Worm (Caenorhabditis elegans) whole organism, L1 larva: ENCODE results near the gene eel-1.
A peak's percentile ranks its signal among the peaks of the same experiment; 100 is the strongest.

Experiments used
- C16A3.4 ChIP-seq: fragments of 150-350 bp; optimal IDR thresholded peaks from 2 replicates; lab custom pipeline; 2014; ENCODE audit warnings: missing biosample characterization, missing genetic modification characterization
- aha-1 ChIP-seq: fragments of 150-350 bp; optimal IDR thresholded peaks from 2 replicates; lab custom pipeline; 2014; ENCODE audit warnings: missing biosample characterization, missing genetic modification characterization
- ceh-63 ChIP-seq: fragments of 200-800 bp; sonication (Bioruptor generic); optimal IDR thresholded peaks from 2 replicates; lab custom pipeline; 2018; ENCODE audit warnings: mild to moderate bottlenecking, missing genetic modification characterization, missing compliant biosample characterization
- ceh-8 ChIP-seq: fragments of 200-800 bp; sonication (Bioruptor generic); optimal IDR thresholded peaks from 2 replicates; lab custom pipeline; 2018; ENCODE audit warnings: mild to moderate bottlenecking, missing genetic modification characterization, moderate library complexity, missing compliant biosample characterization
- ceh-82 ChIP-seq, 3 experiments: fragments of 150-350 bp in 1 of 3; sonication (generic microtip) in 2 of 3; optimal IDR thresholded peaks; 2 replicates each; lab custom pipeline; 2014 to 2017; ENCODE audit warnings: missing biosample characterization in 3 of 3, missing genetic modification characterization in 3 of 3
- ceh-88 ChIP-seq: fragments of 200-800 bp; sonication (Bioruptor generic); IDR thresholded peaks from 2 replicates; pipeline ENCODE4 v1.3.6; 2022; ENCODE audit warnings: missing genetic modification characterization, missing compliant biosample characterization
- ceh-90 ChIP-seq: sonication (generic microtip); optimal IDR thresholded peaks from 2 replicates; lab custom pipeline; 2016; ENCODE audit warnings: missing genetic modification characterization, missing compliant biosample characterization
- ces-1 ChIP-seq: fragments of 150-350 bp; optimal IDR thresholded peaks from 2 replicates; lab custom pipeline; 2014; ENCODE audit warnings: missing biosample characterization, missing genetic modification reagents, missing genetic modification characterization
- dpl-1 ChIP-seq, 3 experiments: fragments of 150-350 bp in 2 of 3; sonication (generic microtip) in 1 of 3; optimal IDR thresholded peaks; 2 replicates each; lab custom pipeline; 2014 to 2017; ENCODE audit warnings: missing biosample characterization in 3 of 3, missing genetic modification characterization in 3 of 3, missing genetic modification reagents in 3 of 3
- dsc-1 ChIP-seq: sonication (generic microtip); optimal IDR thresholded peaks from 2 replicates; lab custom pipeline; 2016; ENCODE audit warnings: mild to moderate bottlenecking, missing genetic modification characterization, missing compliant biosample characterization
- efl-1 ChIP-seq, 4 experiments: fragments of 150-350 bp; optimal IDR thresholded peaks in 3 of 4; peaks in 1 of 4; 1 replicate in 1 of 4; 2 replicates in 3 of 4; lab custom pipeline; 2014; ENCODE audit warnings: missing biosample characterization in 2 of 4, missing genetic modification characterization in 2 of 4, missing genetic modification reagents in 2 of 4
- elt-3 ChIP-seq, 6 experiments: fragments of 150-350 bp in 1 of 6; sonication (generic microtip); optimal IDR thresholded peaks; 2 replicates each; lab custom pipeline; 2017 to 2018; ENCODE audit warnings: missing biosample characterization in 6 of 6, missing genetic modification characterization in 6 of 6, inconsistent platforms in 1 of 6
- fkh-8 ChIP-seq: sonication (generic microtip); optimal IDR thresholded peaks from 2 replicates; lab custom pipeline; 2016; ENCODE audit warnings: mild to moderate bottlenecking, missing genetic modification characterization, missing compliant biosample characterization
- hlh-4 ChIP-seq: sonication (generic microtip); optimal IDR thresholded peaks from 2 replicates; lab custom pipeline; 2016; ENCODE audit warnings: mild to moderate bottlenecking, missing genetic modification characterization, missing compliant biosample characterization
- irx-1 ChIP-seq: sonication (generic microtip); optimal IDR thresholded peaks from 2 replicates; lab custom pipeline; 2016; ENCODE audit warnings: missing genetic modification characterization, missing compliant biosample characterization
- isw-1 ChIP-seq: fragments of 200-800 bp; sonication (Bioruptor generic); IDR thresholded peaks from 2 replicates; pipeline ENCODE4 v1.3.6; 2022; ENCODE audit warnings: missing genetic modification characterization, missing compliant biosample characterization
- lin-13 ChIP-seq: fragments of 150-350 bp; optimal IDR thresholded peaks from 2 replicates; lab custom pipeline; 2014; ENCODE audit warnings: missing biosample characterization, missing genetic modification reagents, missing genetic modification characterization
- lin-14 ChIP-seq: fragments of 200-800 bp; sonication (Bioruptor generic); optimal IDR thresholded peaks from 2 replicates; lab custom pipeline; 2018; ENCODE audit warnings: mild to moderate bottlenecking, missing genetic modification characterization, moderate library complexity, missing compliant biosample characterization
- lin-15B ChIP-seq: fragments of 150-350 bp; sonication (generic microtip); optimal IDR thresholded peaks from 3 replicates; lab custom pipeline; 2014; ENCODE audit warnings: missing biosample characterization, missing genetic modification characterization
- lin-39 ChIP-seq: fragments of 150-350 bp; optimal IDR thresholded peaks from 2 replicates; lab custom pipeline; 2014; ENCODE audit warnings: missing biosample characterization, missing genetic modification reagents, missing genetic modification characterization
- lir-3 ChIP-seq: sonication (generic microtip); optimal IDR thresholded peaks from 2 replicates; lab custom pipeline; 2016; ENCODE audit warnings: mild to moderate bottlenecking, missing genetic modification characterization, moderate library complexity, missing compliant biosample characterization; ENCODE audit not compliant: poor library complexity
- mab-9 ChIP-seq: fragments of 200-800 bp; sonication (Bioruptor generic); IDR thresholded peaks from 2 replicates; pipeline ENCODE4 v1.3.6; 2022; ENCODE audit warnings: missing genetic modification reagents, missing genetic modification characterization, missing compliant biosample characterization
- mdl-1 ChIP-seq, 2 experiments: fragments of 150-350 bp; optimal IDR thresholded peaks; 2 replicates each; lab custom pipeline; 2014 to 2017; ENCODE audit warnings: missing biosample characterization in 2 of 2, missing genetic modification characterization in 2 of 2, inconsistent platforms in 1 of 2
- mef-2 ChIP-seq: fragments of 150-350 bp; optimal IDR thresholded peaks from 2 replicates; lab custom pipeline; 2014; ENCODE audit warnings: missing biosample characterization, missing genetic modification characterization
- nhr-19 ChIP-seq: fragments of 200-800 bp; sonication (Bioruptor generic); conservative IDR thresholded peaks from 2 replicates; pipeline ENCODE4 v1.3.6; 2022; ENCODE audit warnings: missing genetic modification characterization, missing compliant biosample characterization
- nhr-20 ChIP-seq: sonication (generic microtip); optimal IDR thresholded peaks from 2 replicates; lab custom pipeline; 2016; ENCODE audit warnings: mild to moderate bottlenecking, missing genetic modification characterization, missing compliant biosample characterization
- nhr-76 ChIP-seq: sonication (generic microtip); optimal IDR thresholded peaks from 2 replicates; lab custom pipeline; 2017; ENCODE audit warnings: missing biosample characterization, missing genetic modification characterization
- nhr-84 ChIP-seq: sonication (generic microtip); optimal IDR thresholded peaks from 2 replicates; lab custom pipeline; 2017; ENCODE audit warnings: missing biosample characterization, missing genetic modification characterization
- nhr-85 ChIP-seq: sonication (generic microtip); peaks from one replicate; lab custom pipeline; 2016; ENCODE audit warnings: missing genetic modification characterization, inconsistent platforms, missing compliant biosample characterization
- rnt-1 ChIP-seq: sonication (generic microtip); optimal IDR thresholded peaks from 2 replicates; lab custom pipeline; 2016; ENCODE audit warnings: mild to moderate bottlenecking, missing genetic modification characterization, moderate library complexity, missing compliant biosample characterization
- swsn-7 ChIP-seq: sonication (generic microtip); optimal IDR thresholded peaks from 2 replicates; lab custom pipeline; 2016; ENCODE audit warnings: missing genetic modification characterization, missing compliant biosample characterization
- unc-130 ChIP-seq: fragments of 150-350 bp; optimal IDR thresholded peaks from 2 replicates; lab custom pipeline; 2017; ENCODE audit warnings: missing biosample characterization, missing genetic modification characterization, inconsistent platforms
- unc-30 ChIP-seq: sonication (generic microtip); optimal IDR thresholded peaks from 2 replicates; lab custom pipeline; 2017; ENCODE audit warnings: missing biosample characterization, missing genetic modification characterization
- unc-62 ChIP-seq: fragments of 150-350 bp; optimal IDR thresholded peaks from 2 replicates; lab custom pipeline; 2014; ENCODE audit warnings: missing biosample characterization, missing genetic modification reagents, missing genetic modification characterization
- unc-98 ChIP-seq: fragments of 200-800 bp; sonication (Bioruptor generic); IDR thresholded peaks from 2 replicates; pipeline ENCODE4 v1.3.6; 2022; ENCODE audit warnings: missing genetic modification characterization, missing compliant biosample characterization
- vab-15 ChIP-seq: sonication (generic microtip); optimal IDR thresholded peaks from 2 replicates; lab custom pipeline; 2017; ENCODE audit warnings: missing genotype, mild to moderate bottlenecking, missing genetic modification characterization, missing compliant biosample characterization
- xbp-1 ChIP-seq: sonication (generic microtip); optimal IDR thresholded peaks from 2 replicates; lab custom pipeline; 2016; ENCODE audit warnings: missing genetic modification characterization, missing compliant biosample characterization
- zip-4 ChIP-seq: fragments of 200-800 bp; sonication (Bioruptor generic); optimal IDR thresholded peaks from 2 replicates; lab custom pipeline; 2018; ENCODE audit warnings: mild to moderate bottlenecking, missing genetic modification characterization, moderate library complexity, missing compliant biosample characterization
- ztf-11 ChIP-seq, 2 experiments: sonication (generic microtip); optimal IDR thresholded peaks; 2 replicates each; lab custom pipeline; 2016 to 2017; ENCODE audit warnings: missing genetic modification characterization in 2 of 2, missing biosample characterization in 1 of 2, missing compliant biosample characterization in 1 of 2
- ztf-4 ChIP-seq: fragments of 150-350 bp; optimal IDR thresholded peaks from 2 replicates; lab custom pipeline; 2014; ENCODE audit warnings: missing biosample characterization, missing genetic modification characterization

eel-1 gene

DNA sequence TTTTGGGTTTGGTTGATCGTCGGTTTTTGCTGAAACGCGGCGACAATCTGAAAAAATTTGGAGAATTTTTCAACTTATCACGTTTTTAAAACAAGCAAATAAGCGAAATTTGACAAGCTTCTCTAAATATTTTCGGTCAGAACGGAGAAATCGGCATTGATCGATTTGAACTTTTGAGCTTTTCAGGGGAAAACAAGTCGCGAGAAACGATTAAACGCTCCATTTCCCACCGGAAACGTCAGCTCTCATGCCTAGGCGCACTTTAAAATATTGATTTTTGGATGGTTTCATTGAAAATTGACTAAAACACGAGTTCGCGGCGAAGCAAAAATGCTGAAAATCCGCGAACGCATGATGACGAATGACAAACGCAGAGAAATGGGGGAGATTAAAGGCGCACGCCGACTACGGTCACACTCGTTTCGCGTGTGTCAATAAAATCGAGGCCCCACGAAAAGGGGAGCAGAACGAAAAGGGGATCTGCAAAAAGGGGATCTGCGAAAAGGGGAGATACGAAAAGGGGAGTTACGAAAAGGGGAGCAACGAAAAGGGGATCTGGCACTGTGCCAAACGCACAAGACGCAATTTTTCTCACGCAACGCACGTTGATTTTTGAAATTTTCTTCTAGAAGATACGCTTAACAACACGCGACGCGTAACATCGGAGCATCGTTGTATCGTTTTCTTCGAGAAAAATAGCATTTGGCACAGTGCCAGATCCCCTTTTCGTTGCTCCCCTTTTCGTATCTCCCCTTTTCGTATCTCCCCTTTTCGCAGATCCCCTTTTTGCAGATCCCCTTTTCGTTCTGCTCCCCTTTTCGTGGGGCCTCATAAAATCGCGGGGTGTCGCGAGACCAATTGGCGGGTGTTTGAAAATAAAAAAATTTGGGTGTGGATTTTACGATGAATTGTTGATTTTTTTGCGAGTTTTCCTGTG, at the start of gene eel-1 (continued):
- TF ChIP-seq nhr-20 (tag; lab: Kevin White, UChicago) (peak; percentile 96), isw-1 (peak; percentile 98), ceh-88 (GFP tag; lab: Robert Waterston, UW) (peak; percentile 96), unc-130 (peak; percentile 41), lin-13 (peak; percentile 89), ceh-63 (GFP tag; lab: Kevin White, UChicago) (peak; percentile 86), lin-15B (peak; percentile 73), ztf-4 (tag; lab: Kevin White, UChicago) (peak; percentile 83), vab-15 (tag; lab: Kevin White, UChicago) (peak; percentile 97), mdl-1 (tag; optimal IDR thresholded peaks at IDR 0.05; lab: Kevin White, UChicago) (peak in 1 of 2 experiments; percentile 75), swsn-7 (tag; lab: Kevin White, UChicago) (peak; percentile 96), ceh-8 (GFP tag; lab: Kevin White, UChicago) (peak; percentile 91), lir-3 (tag; lab: Kevin White, UChicago) (peak; percentile 96), ceh-90 (tag; lab: Kevin White, UChicago) (peak; percentile 67), mef-2 (tag; lab: Kevin White, UChicago) (peak; percentile 68), nhr-76 (tag; lab: Kevin White, UChicago) (peak; percentile 25), ztf-11 (tag; optimal IDR thresholded peaks at IDR 0.05; lab: Kevin White, UChicago) (peak in 1 of 2 experiments; percentile 99), ceh-82 (tag; optimal IDR thresholded peaks at IDR 0.05; lab: Kevin White, UChicago) (peak; percentile 89 to 95 (median 93)), C16A3.4 (tag; lab: Kevin White, UChicago) (peak; percentile 76)

DNA sequence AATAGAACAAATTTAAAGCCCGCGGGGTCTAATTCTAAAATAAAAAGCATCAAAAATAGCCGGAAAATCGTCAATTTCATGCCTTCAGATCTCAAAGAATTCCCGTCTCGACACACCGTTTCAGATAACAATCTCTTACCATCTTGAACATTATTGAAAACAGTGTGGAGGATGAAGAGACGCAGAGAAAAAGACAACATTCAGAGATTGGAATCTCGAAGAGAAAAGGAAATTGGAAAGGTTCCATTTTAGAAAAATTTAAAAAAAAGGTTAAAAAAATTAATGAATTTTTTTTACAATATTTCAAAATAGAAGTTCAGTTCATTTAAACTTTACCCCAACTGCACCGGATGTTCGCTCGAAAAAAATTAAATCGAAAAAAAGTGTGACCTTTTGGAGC, 47.1 kb upstream of the eel-1 start:
- TF ChIP-seq xbp-1 (tag; lab: Kevin White, UChicago) (no peak), swsn-7 (tag; lab: Kevin White, UChicago) (no peak), lin-14 (peak; percentile 69), ceh-8 (GFP tag; lab: Kevin White, UChicago) (no peak), lir-3 (tag; lab: Kevin White, UChicago) (no peak), unc-98 (GFP tag; lab: Robert Waterston, UW) (no peak), nhr-19 (GFP tag; lab: Robert Waterston, UW) (no peak), nhr-85 (tag; lab: Kevin White, UChicago) (peak; percentile 53), lin-13 (no peak), rnt-1 (peak; percentile 3)

DNA sequence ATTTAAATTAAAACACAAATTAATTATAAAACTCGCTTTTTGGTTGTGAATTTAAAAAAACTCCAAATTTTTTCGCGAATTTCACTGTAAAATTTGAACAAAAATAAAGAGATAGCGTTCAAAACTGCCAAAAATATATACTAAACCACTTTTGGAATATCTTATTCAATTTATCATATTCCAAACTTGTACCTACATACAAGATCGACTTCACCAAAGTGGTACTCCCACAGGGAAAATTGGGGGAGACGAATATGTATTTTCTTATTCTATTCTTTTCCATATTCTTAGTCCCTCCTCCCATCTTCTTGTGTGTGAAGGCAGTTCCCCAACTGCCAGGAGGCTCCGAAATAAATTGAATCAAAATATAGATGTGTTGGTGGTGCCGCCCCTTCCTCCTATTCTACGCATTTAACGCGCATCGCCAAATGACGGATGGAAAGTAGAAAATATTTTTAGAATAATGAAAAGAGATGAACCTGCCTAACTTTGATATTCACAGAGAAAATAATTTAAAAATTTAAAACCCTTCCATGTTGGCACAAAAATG, 46.2 kb upstream of the eel-1 start:
- no peak for TF ChIP-seq elt-3 (tag; optimal IDR thresholded peaks at IDR 0.05; lab: Kevin White, UChicago)
- no peak for TF ChIP-seq fkh-8 (tag; lab: Kevin White, UChicago)
- TF ChIP-seq ces-1 (GFP tag; lab: Kevin White, UChicago) = peak; percentile 53
- no peak for TF ChIP-seq efl-1 (optimal IDR thresholded peaks at IDR 0.05; lab: Kevin White, UChicago)
- peak in 1 of 2 experiments; percentile 92 for TF ChIP-seq efl-1 (GFP tag; optimal IDR thresholded peaks at IDR 0.05 in 1 of 2; lab: Kevin White, UChicago)

DNA sequence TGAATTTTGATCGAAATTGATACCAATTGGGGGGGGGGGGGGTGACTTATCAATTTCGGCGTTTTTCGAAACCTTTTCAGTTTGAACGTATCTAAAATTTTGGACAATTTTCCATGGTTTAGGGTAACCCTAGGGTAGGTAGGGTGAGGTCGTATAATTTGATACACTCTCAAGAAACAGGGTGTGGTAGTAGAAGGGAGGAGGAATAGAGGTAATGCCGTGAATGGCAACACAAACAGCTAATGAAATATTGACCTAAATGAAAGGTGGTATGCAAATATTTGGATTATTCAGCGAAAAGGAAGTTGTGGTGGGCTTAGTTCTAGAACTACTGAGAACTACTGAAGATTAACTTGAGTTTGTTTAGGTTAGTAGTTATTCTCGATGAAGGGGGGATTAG, 43.1 kb upstream of the eel-1 start:
- no peak for TF ChIP-seq dpl-1 (GFP tag; optimal IDR thresholded peaks at IDR 0.05; lab: Kevin White, UChicago)
- TF ChIP-seq dsc-1 = no peak
- TF ChIP-seq mef-2 (tag; lab: Kevin White, UChicago) = no peak
- no peak for TF ChIP-seq ztf-4 (tag; lab: Kevin White, UChicago)
- TF ChIP-seq unc-62 (GFP tag; lab: Kevin White, UChicago) = no peak
- no peak for TF ChIP-seq mab-9 (GFP tag; lab: Robert Waterston, UW)
- TF ChIP-seq lin-39 = no peak
- no peak for TF ChIP-seq nhr-85 (tag; lab: Kevin White, UChicago)
- TF ChIP-seq unc-98 (GFP tag; lab: Robert Waterston, UW) = no peak
- no peak for TF ChIP-seq aha-1 (tag; lab: Kevin White, UChicago)
- no peak for TF ChIP-seq zip-4 (GFP tag; lab: Kevin White, UChicago)
- TF ChIP-seq vab-15 (tag; lab: Kevin White, UChicago) = no peak
- no peak for TF ChIP-seq irx-1 (tag; lab: Kevin White, UChicago)
- no peak for TF ChIP-seq unc-30
- TF ChIP-seq lin-14 = no peak
- TF ChIP-seq ceh-82 (tag; optimal IDR thresholded peaks at IDR 0.05; lab: Kevin White, UChicago) = no peak
- no peak for TF ChIP-seq ceh-8 (GFP tag; lab: Kevin White, UChicago)
- TF ChIP-seq nhr-84 (tag; lab: Kevin White, UChicago) = no peak
- no peak for TF ChIP-seq hlh-4 (tag; lab: Kevin White, UChicago)
- no peak for TF ChIP-seq ces-1 (GFP tag; lab: Kevin White, UChicago)
